Fruit fly (Drosophila melanogaster): ENCODE results near the gene eIF4E3.

Gene eIF4E3

DNA sequence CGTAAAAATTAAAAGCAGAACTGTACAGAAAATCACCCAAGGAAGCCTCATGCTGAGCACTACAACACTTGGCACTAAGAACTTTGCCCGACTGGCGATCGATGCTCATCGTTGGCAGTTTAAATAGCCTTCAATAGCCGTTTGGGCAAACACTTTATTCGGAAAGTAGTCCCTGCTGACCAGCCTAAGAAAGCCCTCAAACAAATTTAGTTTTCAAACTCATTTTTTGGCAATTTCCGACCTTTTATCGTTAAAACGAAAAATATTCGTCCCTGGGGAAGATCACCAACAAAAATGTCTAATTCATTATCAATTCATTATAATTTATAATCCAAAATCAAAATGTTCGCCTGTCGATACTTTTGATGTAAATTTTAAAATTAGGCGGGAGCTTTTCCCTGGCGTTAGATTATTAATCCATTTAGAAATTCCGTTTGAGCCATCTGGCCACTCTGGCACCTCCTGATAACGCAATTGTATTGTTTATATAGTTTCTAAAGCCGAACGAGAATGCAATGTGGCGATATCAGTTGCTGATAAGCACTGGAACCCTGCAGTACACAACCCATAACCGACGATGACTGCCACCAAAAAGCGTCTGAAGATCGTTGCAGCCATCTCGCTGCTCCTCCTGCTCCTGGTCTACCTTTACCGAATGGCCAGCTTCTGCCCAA lies 48.4 kb upstream of the eIF4E3 start, which contains the start of the genes mthl7 and Uxs (continued):
- TF ChIP-seq D19A (tag; optimal IDR thresholded peaks at IDR 0.05), result no peak
- TF ChIP-seq dysf (GFP tag; IDR thresholded peaks at IDR 0.05), result no peak
- TF ChIP-seq CG4282 (GFP tag; optimal IDR thresholded peaks at IDR 0.05), result no peak
- peak; percentile 4 for TF ChIP-seq stwl (tag; optimal IDR thresholded peaks at IDR 0.05)
- TF ChIP-seq HmgD (GFP tag; optimal IDR thresholded peaks at IDR 0.05), result no peak
- TF ChIP-seq danr (GFP tag; IDR thresholded peaks at IDR 0.05), result no peak
- TF ChIP-seq CG10462 (GFP tag; optimal IDR thresholded peaks at IDR 0.05), result no peak
- TF ChIP-seq jumu (GFP tag; optimal IDR thresholded peaks at IDR 0.05), result no peak
- TF ChIP-seq CG10209 (GFP tag; optimal IDR thresholded peaks at IDR 0.05), result no peak
- TF ChIP-seq klu (GFP tag; IDR thresholded peaks at IDR 0.05), result no peak
- no peak for TF ChIP-seq sr (GFP tag; IDR thresholded peaks at IDR 0.05)
- TF ChIP-seq BEAF-32 (GFP tag; optimal IDR thresholded peaks at IDR 0.05), result peak; percentile 63
- TF ChIP-seq CG1024 (GFP tag; IDR thresholded peaks at IDR 0.05), result no peak
- no peak for TF ChIP-seq CG2202 (tag; optimal IDR thresholded peaks at IDR 0.05)
- TF ChIP-seq luna (GFP tag; optimal IDR thresholded peaks at IDR 0.05), result no peak
- TF ChIP-seq CG9215 (GFP tag; IDR thresholded peaks at IDR 0.05), result no peak
- peak; percentile 95 for TF ChIP-seq E2f2 (GFP tag; IDR thresholded peaks at IDR 0.05)
- TF ChIP-seq exex (tag; optimal IDR thresholded peaks at IDR 0.05), result no peak
- TF ChIP-seq p53 (GFP tag; optimal IDR thresholded peaks at IDR 0.05), result no peak
- no peak for TF ChIP-seq Meics (GFP tag; optimal IDR thresholded peaks at IDR 0.05)
- no peak for TF ChIP-seq Kr (GFP tag; optimal IDR thresholded peaks at IDR 0.05)
- no peak for TF ChIP-seq oc (tag; optimal IDR thresholded peaks at IDR 0.05)
- TF ChIP-seq stc (GFP tag; IDR thresholded peaks at IDR 0.05), result no peak
- TF ChIP-seq Hmx (GFP tag; optimal IDR thresholded peaks at IDR 0.05), result no peak
- no peak for TF ChIP-seq CG18764 (GFP tag; optimal IDR thresholded peaks at IDR 0.05)
- no peak for TF ChIP-seq Xrp1 (GFP tag; IDR thresholded peaks at IDR 0.05)
- no peak for TF ChIP-seq CG33213 (GFP tag; optimal IDR thresholded peaks at IDR 0.05)
- no peak for TF ChIP-seq sens-2 (GFP tag; IDR thresholded peaks at IDR 0.05)
- no peak for TF ChIP-seq gsb (GFP tag; IDR thresholded peaks at IDR 0.05)
- no peak for TF ChIP-seq Stat92E (GFP tag; optimal IDR thresholded peaks at IDR 0.05)
- TF ChIP-seq Six4 (GFP tag; optimal IDR thresholded peaks at IDR 0.05), result no peak
- TF ChIP-seq maf-S (GFP tag; optimal IDR thresholded peaks at IDR 0.05), result no peak
- no peak for TF ChIP-seq CG6175 (GFP tag; IDR thresholded peaks at IDR 0.05)
- TF ChIP-seq Bdp1 (GFP tag; optimal IDR thresholded peaks at IDR 0.05), result no peak
- peak; percentile 22; the same call in 1 of the 2 replicates for TF ChIP-seq sna (GFP tag; IDR thresholded peaks at IDR 0.05; ENCODE audit: partially characterized antibody)
- TF ChIP-seq CG6272 (GFP tag; IDR thresholded peaks at IDR 0.05), result no peak
- no peak for TF ChIP-seq Dip3 (GFP tag; optimal IDR thresholded peaks at IDR 0.05)
- peak; percentile 24 for TF ChIP-seq Sry-δ (GFP tag; optimal IDR thresholded peaks at IDR 0.05)
- no peak for TF ChIP-seq Dbx (GFP tag; IDR thresholded peaks at IDR 0.05)
- no peak for TF ChIP-seq z (GFP tag; IDR thresholded peaks at IDR 0.05)
- TF ChIP-seq CG34224 (GFP tag; IDR thresholded peaks at IDR 0.05; ENCODE audit: partially characterized antibody), result peak; percentile 45; the same call in 2 of the 3 replicates
- TF ChIP-seq Spps (tag; optimal IDR thresholded peaks at IDR 0.05), result no peak
- TF ChIP-seq CG12942 (GFP tag; optimal IDR thresholded peaks at IDR 0.05), result no peak
- TF ChIP-seq CG17912 (GFP tag; optimal IDR thresholded peaks at IDR 0.05), result no peak
- no peak for TF ChIP-seq CG9932 (GFP tag; IDR thresholded peaks at IDR 0.05)
- TF ChIP-seq CG18011 (GFP tag; optimal IDR thresholded peaks at IDR 0.05), result no peak
- no peak for TF ChIP-seq CG33557 (GFP tag; optimal IDR thresholded peaks at IDR 0.05)
- TF ChIP-seq slou (GFP tag; optimal IDR thresholded peaks at IDR 0.05), result no peak
- peak; percentile 35; the same call in 1 of the 3 replicates for TF ChIP-seq knrl (GFP tag; IDR thresholded peaks at IDR 0.05; ENCODE audit: partially characterized antibody)
- no peak for TF ChIP-seq CG2678 (tag; optimal IDR thresholded peaks at IDR 0.05)
- TF ChIP-seq CG14860 (GFP tag; IDR thresholded peaks at IDR 0.05; ENCODE audit: partially characterized antibody), result no peak
